Fruit fly (Drosophila melanogaster): ENCODE measurements around the gene Snmp1.

The Snmp1 gene

dm6 chr3R:21206802-21207238, 38.8 kb upstream of the Snmp1 start:
- TF ChIP-seq bbx (GFP tag; IDR thresholded peaks at IDR 0.05; ENCODE audit: partially characterized antibody) (no peak), CG14441 (GFP tag; IDR thresholded peaks at IDR 0.05) (peak; percentile 67), Pdp1 (GFP tag; optimal IDR thresholded peaks at IDR 0.05) (peak in 1 of 2 experiments; percentile 59), CG4404 (GFP tag; IDR thresholded peaks at IDR 0.05) (no peak), slou (GFP tag; optimal IDR thresholded peaks at IDR 0.05) (no peak), chinmo (GFP tag; IDR thresholded peaks at IDR 0.05; ENCODE audit: partially characterized antibody) (peak; percentile 97), CG18476 (GFP tag; optimal IDR thresholded peaks at IDR 0.05) (no peak), Hey (tag; optimal IDR thresholded peaks at IDR 0.05) (peak; percentile 32), CG2889 (GFP tag; IDR thresholded peaks at IDR 0.05) (no peak), lab (GFP tag; optimal IDR thresholded peaks at IDR 0.05) (no peak), B-H2 (GFP tag; optimal IDR thresholded peaks at IDR 0.05) (peak; percentile 64), mirr (GFP tag; optimal IDR thresholded peaks at IDR 0.05) (peak; percentile 85), jigr1 (GFP tag; IDR thresholded peaks at IDR 0.05) (no peak), Trl (optimal IDR thresholded peaks at IDR 0.05) (peak in 1 of 2 experiments; percentile 10), Trl (GFP tag; optimal IDR thresholded peaks at IDR 0.05) (no peak), CG16779 (GFP tag; IDR thresholded peaks at IDR 0.05) (no peak), sc (optimal IDR thresholded peaks at IDR 0.05) (no peak), sc (GFP tag; optimal IDR thresholded peaks at IDR 0.05) (no peak), CG10366 (GFP tag; IDR thresholded peaks at IDR 0.05) (no peak), CG9797 (GFP tag; optimal IDR thresholded peaks at IDR 0.05) (no peak), CG34376 (GFP tag; optimal IDR thresholded peaks at IDR 0.05) (peak; percentile 93), trh (GFP tag; optimal IDR thresholded peaks at IDR 0.05) (no peak), Dbx (GFP tag; IDR thresholded peaks at IDR 0.05) (no peak), cg (GFP tag; optimal IDR thresholded peaks at IDR 0.05) (peak; percentile 5), CG15073 (GFP tag; optimal IDR thresholded peaks at IDR 0.05) (no peak), Fer3 (tag; optimal IDR thresholded peaks at IDR 0.05) (no peak), CG31365 (tag; optimal IDR thresholded peaks at IDR 0.05) (no peak), CG1024 (GFP tag; IDR thresholded peaks at IDR 0.05) (no peak), CG10431 (GFP tag; optimal IDR thresholded peaks at IDR 0.05) (no peak), eyg (GFP tag; optimal IDR thresholded peaks at IDR 0.05) (no peak), Blimp-1 (GFP tag; optimal IDR thresholded peaks at IDR 0.05) (no peak), CG17361 (GFP tag; IDR thresholded peaks at IDR 0.05) (no peak), unc-4 (GFP tag; IDR thresholded peaks at IDR 0.05; ENCODE audit: partially characterized antibody) (no peak), caup (GFP tag; optimal IDR thresholded peaks at IDR 0.05; ENCODE audit: severe bottlenecking) (peak; percentile 17), CG7928 (GFP tag; optimal IDR thresholded peaks at IDR 0.05) (no peak), Aef1 (GFP tag; IDR thresholded peaks at IDR 0.05) (no peak), CG8478 (optimal IDR thresholded peaks at IDR 0.05) (no peak), onecut (GFP tag; IDR thresholded peaks at IDR 0.05) (no peak), ftz-f1 (GFP tag; optimal IDR thresholded peaks at IDR 0.05) (peak; percentile 56), pum (GFP tag; optimal IDR thresholded peaks at IDR 0.05) (no peak), CG13287 (GFP tag; IDR thresholded peaks at IDR 0.05; ENCODE audit: partially characterized antibody) (no peak), CG1529 (GFP tag; optimal IDR thresholded peaks at IDR 0.05) (no peak), CG13894 (tag; optimal IDR thresholded peaks at IDR 0.05) (peak; percentile 54), CG6813 (GFP tag; optimal IDR thresholded peaks at IDR 0.05) (no peak), CG13296 (GFP tag; optimal IDR thresholded peaks at IDR 0.05) (peak; percentile 53), NK7.1 (GFP tag; optimal IDR thresholded peaks at IDR 0.05) (no peak), CG3995 (GFP tag; optimal IDR thresholded peaks at IDR 0.05) (no peak), fd64A (GFP tag; optimal IDR thresholded peaks at IDR 0.05) (no peak), crol (GFP tag; IDR thresholded peaks at IDR 0.05) (peak; percentile 91), tna (GFP tag; IDR thresholded peaks at IDR 0.05; ENCODE audit: partially characterized antibody) (peak; percentile 27; the same call in 1 of the 2 replicates), Bteb2 (GFP tag; optimal IDR thresholded peaks at IDR 0.05) (no peak), zfh1 (GFP tag; IDR thresholded peaks at IDR 0.05) (no peak; the same call in 2 of the 3 replicates)
